Worm (Caenorhabditis elegans) whole organism, mixed stage, embryonic: Measurements from ENCODE around the gene dhhc-14.

ENCODE experiments used
- M03D4.4 ChIP-seq: sonication (generic microtip); optimal IDR thresholded peaks from 2 replicates; lab custom pipeline; 2017; ENCODE audit warnings: mild to moderate bottlenecking, missing genetic modification characterization, missing compliant biosample characterization
- bed-3 ChIP-seq: fragments of 200-800 bp; sonication (Bioruptor generic); optimal IDR thresholded peaks from 3 replicates; lab custom pipeline; 2018; ENCODE audit warnings: mild to moderate bottlenecking, missing genetic modification characterization, moderate library complexity, missing compliant biosample characterization
- blmp-1 ChIP-seq: fragments of 150-350 bp; optimal IDR thresholded peaks from 2 replicates; lab custom pipeline; 2014; ENCODE audit warnings: missing biosample characterization, missing genetic modification characterization
- ceh-39 ChIP-seq: fragments of 150-350 bp; optimal IDR thresholded peaks from 2 replicates; lab custom pipeline; 2014; ENCODE audit warnings: missing biosample characterization, missing genetic modification characterization
- ceh-43 ChIP-seq: fragments of 200-800 bp; sonication (Bioruptor generic); optimal IDR thresholded peaks from 2 replicates; lab custom pipeline; 2018; ENCODE audit warnings: mild to moderate bottlenecking, missing genetic modification characterization, moderate library complexity, missing compliant biosample characterization
- ceh-83 ChIP-seq: fragments of 200-800 bp; sonication (Bioruptor generic); optimal IDR thresholded peaks from 2 replicates; lab custom pipeline; 2018; ENCODE audit warnings: mild to moderate bottlenecking, missing genetic modification characterization, missing compliant biosample characterization
- ces-1 ChIP-seq: fragments of 150-350 bp; optimal IDR thresholded peaks from 2 replicates; lab custom pipeline; 2014; ENCODE audit warnings: missing biosample characterization, missing genetic modification reagents, missing genetic modification characterization
- cnd-1 ChIP-seq: fragments of 200-800 bp; sonication (Bioruptor generic); optimal IDR thresholded peaks from 2 replicates; lab custom pipeline; 2018; ENCODE audit warnings: mild to moderate bottlenecking, missing genetic modification characterization, missing compliant biosample characterization
- drap-1 ChIP-seq: fragments of 200-800 bp; sonication (Bioruptor generic); optimal IDR thresholded peaks from 3 replicates; lab custom pipeline; 2018; ENCODE audit warnings: mild to moderate bottlenecking, missing genetic modification characterization, missing compliant biosample characterization
- elt-1 ChIP-seq: sonication (generic microtip); optimal IDR thresholded peaks from 2 replicates; lab custom pipeline; 2017; ENCODE audit warnings: missing genetic modification characterization, mild to moderate bottlenecking, missing compliant biosample characterization, antibody characterized with exemption, moderate library complexity, borderline replicate concordance; ENCODE audit not compliant: insufficient read depth
- elt-3 ChIP-seq: fragments of 150-350 bp; optimal IDR thresholded peaks from 2 replicates; lab custom pipeline; 2014; ENCODE audit warnings: missing biosample characterization, missing genetic modification characterization
- flh-1 ChIP-seq: fragments of 200-800 bp; sonication (Bioruptor generic); optimal IDR thresholded peaks from 2 replicates; lab custom pipeline; 2018; ENCODE audit warnings: mild to moderate bottlenecking, missing genetic modification characterization, moderate library complexity, missing compliant biosample characterization
- ham-2 ChIP-seq: fragments of 200-800 bp; sonication (Bioruptor generic); optimal IDR thresholded peaks from 2 replicates; lab custom pipeline; 2018; ENCODE audit warnings: mild to moderate bottlenecking, missing genetic modification characterization, missing compliant biosample characterization
- hlh-1 ChIP-seq: fragments of 150-350 bp; optimal IDR thresholded peaks from 2 replicates; lab custom pipeline; 2014; ENCODE audit warnings: missing biosample characterization, missing genetic modification reagents, missing genetic modification characterization
- lin-13 ChIP-seq: fragments of 150-350 bp; optimal IDR thresholded peaks from 2 replicates; lab custom pipeline; 2014; ENCODE audit warnings: missing biosample characterization, missing genetic modification characterization
- lin-32 ChIP-seq: fragments of 200-800 bp; sonication (Bioruptor generic); optimal IDR thresholded peaks from 2 replicates; lab custom pipeline; 2018; ENCODE audit warnings: mild to moderate bottlenecking, missing genetic modification characterization, missing compliant biosample characterization
- mab-5 ChIP-seq: fragments of 150-350 bp; optimal IDR thresholded peaks from 2 replicates; lab custom pipeline; 2014; ENCODE audit warnings: missing biosample characterization, missing genetic modification characterization
- mep-1 ChIP-seq: fragments of 150-350 bp; optimal IDR thresholded peaks from 2 replicates; lab custom pipeline; 2017; ENCODE audit warnings: missing biosample characterization, missing genetic modification reagents, missing genetic modification characterization, inconsistent platforms
- mls-2 ChIP-seq: sonication (generic microtip); optimal IDR thresholded peaks from 2 replicates; lab custom pipeline; 2016; ENCODE audit warnings: mild to moderate bottlenecking, missing genetic modification characterization, moderate library complexity, missing compliant biosample characterization
- nhr-12 ChIP-seq: fragments of 150-350 bp; optimal IDR thresholded peaks from 2 replicates; lab custom pipeline; 2014; ENCODE audit warnings: missing biosample characterization, missing genetic modification characterization
- nhr-2 ChIP-seq: fragments of 150-350 bp; optimal IDR thresholded peaks from 2 replicates; lab custom pipeline; 2014; ENCODE audit warnings: missing biosample characterization, missing genetic modification characterization
- nhr-237 ChIP-seq: fragments of 150-350 bp; optimal IDR thresholded peaks from 2 replicates; lab custom pipeline; 2014; ENCODE audit warnings: missing biosample characterization, missing genetic modification characterization
- nhr-28 ChIP-seq: fragments of 150-350 bp; optimal IDR thresholded peaks from 2 replicates; lab custom pipeline; 2014; ENCODE audit warnings: missing biosample characterization, missing genetic modification characterization
- nhr-76 ChIP-seq: sonication (generic microtip); optimal IDR thresholded peaks from 2 replicates; lab custom pipeline; 2017; ENCODE audit warnings: missing biosample characterization, missing genetic modification characterization
- sem-2 ChIP-seq: fragments of 200-800 bp; sonication (Bioruptor generic); optimal IDR thresholded peaks from 2 replicates; lab custom pipeline; 2018; ENCODE audit warnings: mild to moderate bottlenecking, missing genetic modification characterization, missing compliant biosample characterization
- snpc-4 ChIP-seq: fragments of 150-350 bp; optimal IDR thresholded peaks from 2 replicates; lab custom pipeline; 2014; ENCODE audit warnings: missing biosample characterization, missing genetic modification characterization
- sptf-1 ChIP-seq: sonication (generic microtip); optimal IDR thresholded peaks from 2 replicates; lab custom pipeline; 2017; ENCODE audit warnings: mild to moderate bottlenecking, missing genetic modification characterization, moderate library complexity, missing compliant biosample characterization
- tbx-8 ChIP-seq: fragments of 200-800 bp; sonication (Bioruptor generic); optimal IDR thresholded peaks from 2 replicates; lab custom pipeline; 2018; ENCODE audit warnings: mild to moderate bottlenecking, missing genetic modification characterization, moderate library complexity, missing compliant biosample characterization
- unc-120 ChIP-seq: sonication (generic microtip); optimal IDR thresholded peaks from 2 replicates; lab custom pipeline; 2017; ENCODE audit warnings: missing genetic modification characterization, missing compliant biosample characterization; ENCODE audit not compliant: poor library complexity, severe bottlenecking
- unc-39 ChIP-seq: fragments of 150-350 bp; optimal IDR thresholded peaks from 2 replicates; lab custom pipeline; 2014; ENCODE audit warnings: missing biosample characterization, missing genetic modification characterization
- zip-8 ChIP-seq: fragments of 150-350 bp; optimal IDR thresholded peaks from 2 replicates; lab custom pipeline; 2014; ENCODE audit warnings: missing biosample characterization, missing genetic modification characterization
- ztf-11 ChIP-seq: fragments of 150-350 bp; optimal IDR thresholded peaks from 2 replicates; lab custom pipeline; 2014; ENCODE audit warnings: missing biosample characterization, missing genetic modification characterization

The dhhc-14 gene

ce11 chrX:8580217-8580616, 28.1 kb downstream of the dhhc-14 start, which contains the start of gene F18E9.4:
Gene F18E9.4, plus strand, starts transcription at chrX:8580517.
- TF ChIP-seq ceh-43 (GFP tag; lab: Kevin White, UChicago) (no peak), ham-2 (no peak), flh-1 (GFP tag; lab: Kevin White, UChicago) (no peak), mls-2 (tag; lab: Kevin White, UChicago) (no peak), nhr-237 (tag; lab: Kevin White, UChicago) (no peak), tbx-8 (GFP tag; lab: Kevin White, UChicago) (no peak), sptf-1 (tag; lab: Kevin White, UChicago) (no peak), unc-39 (tag; lab: Kevin White, UChicago) (no peak), drap-1 (no peak), nhr-12 (tag; lab: Kevin White, UChicago) (no peak), ceh-39 (tag; lab: Kevin White, UChicago) (no peak), zip-8 (tag; lab: Kevin White, UChicago) (no peak), sem-2 (GFP tag; lab: Kevin White, UChicago) (no peak), cnd-1 (tag; lab: Kevin White, UChicago) (no peak), bed-3 (GFP tag; lab: Kevin White, UChicago) (no peak)

ce11 chrX:8581447-8581846, 29.4 kb downstream of the dhhc-14 start, which contains the start of gene F18E9.8:
Gene F18E9.8, minus strand, starts transcription at chrX:8581547.
- no peak for TF ChIP-seq cnd-1 (tag; lab: Kevin White, UChicago)
- no peak for TF ChIP-seq nhr-2 (tag; lab: Kevin White, UChicago)

- TF ChIP-seq flh-1 (GFP tag; lab: Kevin White, UChicago) (no peak), mls-2 (tag; lab: Kevin White, UChicago) (no peak), cnd-1 (tag; lab: Kevin White, UChicago) (no peak), ces-1 (no peak), nhr-76 (no peak), elt-1 (no peak), lin-32 (no peak), M03D4.4 (tag; lab: Kevin White, UChicago) (no peak), sem-2 (GFP tag; lab: Kevin White, UChicago) (no peak), nhr-2 (tag; lab: Kevin White, UChicago) (no peak), elt-3 (tag; lab: Kevin White, UChicago) (no peak), sptf-1 (tag; lab: Kevin White, UChicago) (no peak), snpc-4 (tag; lab: Kevin White, UChicago) (no peak), mab-5 (tag; lab: Kevin White, UChicago) (no peak), ceh-83 (GFP tag; lab: Kevin White, UChicago) (no peak), ham-2 (no peak)
These were observed 30.8 kb downstream of the dhhc-14 start for ce11 chrX:8582767-8583360.

- TF ChIP-seq cnd-1 (tag; lab: Kevin White, UChicago) (no peak), bed-3 (GFP tag; lab: Kevin White, UChicago) (no peak), hlh-1 (tag; lab: Kevin White, UChicago) (no peak), ztf-11 (tag; lab: Kevin White, UChicago) (no peak), unc-39 (tag; lab: Kevin White, UChicago) (no peak), nhr-237 (tag; lab: Kevin White, UChicago) (no peak), unc-120 (tag; lab: Kevin White, UChicago) (no peak), elt-1 (no peak)
These were observed 32.8 kb downstream of the dhhc-14 start for ce11 chrX:8584825-8585384.

ce11 chrX:8585837-8586236, 33.8 kb downstream of the dhhc-14 start, which contains the start of gene F18E9.3:
Gene F18E9.3, plus strand, starts transcription at chrX:8586147.
- TF ChIP-seq M03D4.4 (tag; lab: Kevin White, UChicago) (no peak), elt-3 (tag; lab: Kevin White, UChicago) (no peak), blmp-1 (tag; lab: Kevin White, UChicago) (no peak), ces-1 (no peak), nhr-237 (tag; lab: Kevin White, UChicago) (no peak), mep-1 (no peak), snpc-4 (tag; lab: Kevin White, UChicago) (no peak), nhr-12 (tag; lab: Kevin White, UChicago) (no peak), unc-39 (tag; lab: Kevin White, UChicago) (no peak), ztf-11 (tag; lab: Kevin White, UChicago) (no peak), ceh-39 (tag; lab: Kevin White, UChicago) (no peak), tbx-8 (GFP tag; lab: Kevin White, UChicago) (no peak), mls-2 (tag; lab: Kevin White, UChicago) (no peak), bed-3 (GFP tag; lab: Kevin White, UChicago) (no peak), flh-1 (GFP tag; lab: Kevin White, UChicago) (no peak), lin-13 (tag; lab: Kevin White, UChicago) (no peak), zip-8 (tag; lab: Kevin White, UChicago) (no peak), ham-2 (no peak), lin-32 (no peak), nhr-28 (tag; lab: Kevin White, UChicago) (no peak)
